Worm (Caenorhabditis elegans) whole organism, early embryonic: Measurements from ENCODE around the gene T04A11.1.
"Not testable (repeated sequence)": the region's sequence is repeated elsewhere in the genome, so short reads cannot be mapped to it uniquely, and the experiment has no call there.

Source experiments
- B0310.2 ChIP-seq: sonication (generic microtip); optimal IDR thresholded peaks from 2 replicates; lab custom pipeline; 2016; ENCODE audit warnings: mild to moderate bottlenecking, missing genetic modification characterization, missing compliant biosample characterization
- F13C5.2 ChIP-seq: sonication (generic microtip); optimal IDR thresholded peaks from 2 replicates; lab custom pipeline; 2017; ENCODE audit warnings: mild to moderate bottlenecking, missing genetic modification characterization, inconsistent platforms, missing compliant biosample characterization
- aly-1 ChIP-seq: sonication (generic microtip); optimal IDR thresholded peaks from 2 replicates; lab custom pipeline; 2016; ENCODE audit warnings: missing genetic modification characterization, missing compliant biosample characterization
- ama-1 ChIP-seq: fragments of 150-350 bp; optimal IDR thresholded peaks from 2 replicates; lab custom pipeline; 2014
- ceh-13 ChIP-seq: fragments of 200-800 bp; sonication (Bioruptor generic); optimal IDR thresholded peaks from 2 replicates; lab custom pipeline; 2018; ENCODE audit warnings: mild to moderate bottlenecking, missing genetic modification characterization, missing compliant biosample characterization
- ceh-36 ChIP-seq: sonication (generic microtip); optimal IDR thresholded peaks from 2 replicates; lab custom pipeline; 2016; ENCODE audit warnings: missing genetic modification characterization, inconsistent platforms, missing compliant biosample characterization
- ets-7 ChIP-seq: sonication (generic microtip); optimal IDR thresholded peaks from 2 replicates; lab custom pipeline; 2016; ENCODE audit warnings: missing genotype, missing genetic modification characterization, missing compliant biosample characterization
- flt-1 ChIP-seq: fragments of 200-800 bp; sonication (Bioruptor generic); IDR thresholded peaks from 2 replicates; pipeline ENCODE4 v1.3.6; 2022; ENCODE audit warnings: missing genetic modification characterization, missing compliant biosample characterization
- hmbx-1 ChIP-seq: sonication (generic microtip); optimal IDR thresholded peaks from 2 replicates; lab custom pipeline; 2016; ENCODE audit warnings: mild to moderate bottlenecking, missing genetic modification characterization, missing compliant biosample characterization
- hmg-4 ChIP-seq: fragments of 200-800 bp; sonication (Bioruptor generic); optimal IDR thresholded peaks from 2 replicates; lab custom pipeline; 2018; ENCODE audit warnings: mild to moderate bottlenecking, missing genetic modification characterization, missing compliant biosample characterization
- hnd-1 ChIP-seq: sonication (generic microtip); optimal IDR thresholded peaks from 2 replicates; lab custom pipeline; 2016; ENCODE audit warnings: missing genetic modification characterization, missing compliant biosample characterization
- pes-1 ChIP-seq: fragments of 200-800 bp; sonication (Bioruptor generic); IDR thresholded peaks from 2 replicates; pipeline ENCODE4 v1.3.6; 2022; ENCODE audit warnings: missing genetic modification reagents, missing genetic modification characterization, missing compliant biosample characterization
- scrt-1 ChIP-seq: fragments of 200-800 bp; sonication (Bioruptor generic); IDR thresholded peaks from 2 replicates; pipeline ENCODE4 v1.3.6; 2022; ENCODE audit warnings: missing genetic modification characterization, missing compliant biosample characterization
- sea-1 ChIP-seq: fragments of 200-800 bp; sonication (Bioruptor generic); conservative IDR thresholded peaks from 2 replicates; pipeline ENCODE4 v1.3.6; 2022; ENCODE audit warnings: missing genetic modification characterization, missing compliant biosample characterization
- tbx-11 ChIP-seq: fragments of 200-800 bp; sonication (Bioruptor generic); IDR thresholded peaks from 2 replicates; pipeline ENCODE4 v1.3.6; 2022; ENCODE audit warnings: missing genetic modification characterization, missing compliant biosample characterization
- tbx-37 ChIP-seq: fragments of 200-800 bp; sonication (Bioruptor generic); conservative IDR thresholded peaks from 2 replicates; pipeline ENCODE4 v1.3.6; 2022; ENCODE audit warnings: missing genetic modification reagents, missing genetic modification characterization, missing compliant biosample characterization
- tra-4 ChIP-seq: sonication (generic microtip); optimal IDR thresholded peaks from 2 replicates; lab custom pipeline; 2017; ENCODE audit warnings: missing genetic modification characterization, missing compliant biosample characterization

The T04A11.1 gene

ce11 chrIV:12476942-12477341, at the start of gene T04A11.1:
Gene T04A11.1 (minus strand): TSS chrIV:12477042.
- not testable (repeated sequence) for TF ChIP-seq sea-1 (GFP tag; lab: Robert Waterston, UW); ceh-13 (GFP tag; lab: Kevin White, UChicago); flt-1 (GFP tag; lab: Robert Waterston, UW)

- TF ChIP-seq scrt-1 (GFP tag; lab: Robert Waterston, UW) (no peak), pes-1 (GFP tag; lab: Robert Waterston, UW) (no peak), flt-1 (GFP tag; lab: Robert Waterston, UW) (no peak), tbx-11 (no peak), sea-1 (GFP tag; lab: Robert Waterston, UW) (no peak), F13C5.2 (tag; lab: Kevin White, UChicago) (no peak), ets-7 (tag; lab: Kevin White, UChicago) (no peak), hmg-4 (no peak), ceh-36 (no peak), aly-1 (tag; lab: Kevin White, UChicago) (no peak), hnd-1 (tag; lab: Kevin White, UChicago) (no peak), hmbx-1 (tag; lab: Kevin White, UChicago) (no peak), ama-1 (lab: Kevin White, UChicago) (no peak), tbx-37 (GFP tag; lab: Robert Waterston, UW) (no peak), tra-4 (tag; lab: Kevin White, UChicago) (no peak), B0310.2 (tag; lab: Kevin White, UChicago) (no peak), ceh-13 (GFP tag; lab: Kevin White, UChicago) (no peak)
Observed at ce11 chrIV:12525409-12525808, 48.6 kb upstream of the T04A11.1 start, which contains the start of gene eak-4. Gene eak-4 (minus strand): TSS chrIV:12525509.

DNA sequence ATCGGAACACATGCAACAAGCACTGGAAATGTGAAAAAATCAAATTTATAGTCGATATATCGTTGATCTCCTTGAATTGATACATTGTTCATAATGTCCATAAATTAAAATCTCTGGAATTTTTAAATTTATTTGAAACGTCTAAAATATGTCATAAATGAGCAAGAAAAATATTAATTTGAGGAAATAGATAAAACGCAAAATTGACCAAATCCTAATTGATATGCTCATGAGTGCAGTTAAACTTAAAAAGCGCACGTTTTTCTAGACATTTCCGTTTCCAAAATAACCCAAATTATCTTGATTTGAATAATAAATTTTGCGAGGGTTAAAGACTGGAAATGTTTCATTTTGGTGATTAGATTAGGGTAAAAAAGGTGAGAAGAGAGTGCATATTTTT, 45.7 kb upstream of the T04A11.1 start, which contains the start of gene sru-13:
TSS of gene sru-13 (minus strand) at position 101 of the 400 bp plus-strand sequence.
- no peak for TF ChIP-seq tra-4 (tag; lab: Kevin White, UChicago)
- TF ChIP-seq ets-7 (tag; lab: Kevin White, UChicago): no peak
- no peak for TF ChIP-seq aly-1 (tag; lab: Kevin White, UChicago)

- TF ChIP-seq tbx-11 (no peak), B0310.2 (tag; lab: Kevin White, UChicago) (no peak), hnd-1 (tag; lab: Kevin White, UChicago) (no peak), ama-1 (lab: Kevin White, UChicago) (no peak), sea-1 (GFP tag; lab: Robert Waterston, UW) (no peak), pes-1 (GFP tag; lab: Robert Waterston, UW) (no peak), ets-7 (tag; lab: Kevin White, UChicago) (no peak), ceh-13 (GFP tag; lab: Kevin White, UChicago) (no peak), aly-1 (tag; lab: Kevin White, UChicago) (no peak)
Observed at ce11 chrIV:12520150-12520549, 43.3 kb upstream of the T04A11.1 start, which contains the start of gene tsp-4. Gene tsp-4 (minus strand): TSS chrIV:12520250.

DNA sequence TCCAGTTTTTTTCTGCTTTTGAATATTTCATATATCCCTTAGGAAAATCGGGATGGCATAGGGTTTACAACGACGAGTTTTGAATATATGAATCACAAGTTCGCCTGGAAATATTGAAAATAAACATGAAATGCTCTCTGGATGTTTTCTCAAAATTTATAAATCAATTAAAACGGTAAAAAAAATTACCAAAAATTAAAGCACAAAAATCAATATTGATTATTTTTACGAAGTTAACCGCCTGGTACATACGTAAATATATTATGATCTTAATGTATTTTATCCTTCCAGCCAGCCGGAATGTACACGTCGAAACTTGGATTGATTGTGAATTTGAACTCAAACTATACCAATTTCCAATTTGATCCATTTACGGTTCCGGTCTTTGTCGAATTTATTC, 28.6 kb upstream of the T04A11.1 start, which contains the start of gene sru-17:
TSS of gene sru-17 (plus strand) at position 301 of the 400 bp plus-strand sequence.
- TF ChIP-seq tbx-11; F13C5.2 (tag; lab: Kevin White, UChicago); scrt-1 (GFP tag; lab: Robert Waterston, UW): not testable (repeated sequence)

DNA sequence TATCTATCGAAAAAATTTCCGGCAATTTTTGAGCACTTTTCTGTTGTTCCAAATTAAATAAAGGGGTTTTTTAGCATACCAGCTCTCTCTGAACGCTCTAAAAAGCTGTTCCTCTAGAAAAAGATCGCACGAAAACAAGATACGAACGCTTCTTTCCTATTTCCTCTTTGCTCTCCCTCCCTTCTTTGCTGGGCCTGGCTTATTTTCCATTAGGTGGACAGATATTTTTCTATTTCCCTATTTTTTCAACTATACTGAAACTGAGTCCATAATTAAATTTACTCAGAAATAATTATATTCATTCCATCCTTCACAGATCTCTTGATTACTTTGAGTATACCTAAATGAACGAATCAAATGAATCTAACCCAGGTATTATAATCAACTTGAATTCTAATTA, 25.1 kb upstream of the T04A11.1 start, which contains the start of gene sru-18:
TSS of gene sru-18 (plus strand) at position 301 of the 400 bp plus-strand sequence.
- no peak for TF ChIP-seq sea-1 (GFP tag; lab: Robert Waterston, UW)
- TF ChIP-seq flt-1 (GFP tag; lab: Robert Waterston, UW): no peak
- TF ChIP-seq hmbx-1 (tag; lab: Kevin White, UChicago): no peak
- no peak for TF ChIP-seq B0310.2 (tag; lab: Kevin White, UChicago)
- TF ChIP-seq tbx-37 (GFP tag; lab: Robert Waterston, UW): no peak
- no peak for TF ChIP-seq hnd-1 (tag; lab: Kevin White, UChicago)
- no peak for TF ChIP-seq ets-7 (tag; lab: Kevin White, UChicago)
- no peak for TF ChIP-seq scrt-1 (GFP tag; lab: Robert Waterston, UW)
- TF ChIP-seq F13C5.2 (tag; lab: Kevin White, UChicago): no peak
- TF ChIP-seq tbx-11: no peak

- TF ChIP-seq scrt-1 (GFP tag; lab: Robert Waterston, UW) (no peak), ceh-36 (no peak), B0310.2 (tag; lab: Kevin White, UChicago) (no peak), ets-7 (tag; lab: Kevin White, UChicago) (no peak), tbx-37 (GFP tag; lab: Robert Waterston, UW) (no peak), hnd-1 (tag; lab: Kevin White, UChicago) (no peak), aly-1 (tag; lab: Kevin White, UChicago) (no peak), flt-1 (GFP tag; lab: Robert Waterston, UW) (no peak), hmg-4 (no peak), tra-4 (tag; lab: Kevin White, UChicago) (no peak), ceh-13 (GFP tag; lab: Kevin White, UChicago) (no peak), sea-1 (GFP tag; lab: Robert Waterston, UW) (no peak), tbx-11 (no peak), pes-1 (GFP tag; lab: Robert Waterston, UW) (no peak)
Observed at ce11 chrIV:12498238-12498637, 21.4 kb upstream of the T04A11.1 start, which contains the start of gene sru-19. Gene sru-19 (plus strand): TSS chrIV:12498538.

ce11 chrIV:12495196-12495595, 18.4 kb upstream of the T04A11.1 start, which contains the start of gene sru-20:
Gene sru-20 (plus strand): TSS chrIV:12495496.
- TF ChIP-seq B0310.2 (tag; lab: Kevin White, UChicago) (no peak), tra-4 (tag; lab: Kevin White, UChicago) (no peak), hmbx-1 (tag; lab: Kevin White, UChicago) (no peak), F13C5.2 (tag; lab: Kevin White, UChicago) (no peak), tbx-37 (GFP tag; lab: Robert Waterston, UW) (no peak), hmg-4 (no peak), ceh-36 (no peak), pes-1 (GFP tag; lab: Robert Waterston, UW) (no peak), flt-1 (GFP tag; lab: Robert Waterston, UW) (no peak), scrt-1 (GFP tag; lab: Robert Waterston, UW) (no peak), ets-7 (tag; lab: Kevin White, UChicago) (no peak), ama-1 (lab: Kevin White, UChicago) (no peak), tbx-11 (no peak)
